Worm (Caenorhabditis elegans) whole organism, early embryonic: ENCODE measurements around the gene unc-39.

Experiments used
- B0310.2 ChIP-seq: sonication (generic microtip); optimal IDR thresholded peaks from 2 replicates; lab custom pipeline; 2016; ENCODE audit warnings: mild to moderate bottlenecking, missing genetic modification characterization, missing compliant biosample characterization
- aly-1 ChIP-seq: sonication (generic microtip); optimal IDR thresholded peaks from 2 replicates; lab custom pipeline; 2016; ENCODE audit warnings: missing genetic modification characterization, missing compliant biosample characterization
- ama-1 ChIP-seq: fragments of 150-350 bp; optimal IDR thresholded peaks from 2 replicates; lab custom pipeline; 2014
- ceh-13 ChIP-seq: fragments of 200-800 bp; sonication (Bioruptor generic); optimal IDR thresholded peaks from 2 replicates; lab custom pipeline; 2018; ENCODE audit warnings: mild to moderate bottlenecking, missing genetic modification characterization, missing compliant biosample characterization
- flt-1 ChIP-seq: fragments of 200-800 bp; sonication (Bioruptor generic); IDR thresholded peaks from 2 replicates; pipeline ENCODE4 v1.3.6; 2022; ENCODE audit warnings: missing genetic modification characterization, missing compliant biosample characterization
- hmbx-1 ChIP-seq: sonication (generic microtip); optimal IDR thresholded peaks from 2 replicates; lab custom pipeline; 2016; ENCODE audit warnings: mild to moderate bottlenecking, missing genetic modification characterization, missing compliant biosample characterization
- hmg-4 ChIP-seq: fragments of 200-800 bp; sonication (Bioruptor generic); optimal IDR thresholded peaks from 2 replicates; lab custom pipeline; 2018; ENCODE audit warnings: mild to moderate bottlenecking, missing genetic modification characterization, missing compliant biosample characterization
- sea-1 ChIP-seq: fragments of 200-800 bp; sonication (Bioruptor generic); conservative IDR thresholded peaks from 2 replicates; pipeline ENCODE4 v1.3.6; 2022; ENCODE audit warnings: missing genetic modification characterization, missing compliant biosample characterization
- tbx-11 ChIP-seq: fragments of 200-800 bp; sonication (Bioruptor generic); IDR thresholded peaks from 2 replicates; pipeline ENCODE4 v1.3.6; 2022; ENCODE audit warnings: missing genetic modification characterization, missing compliant biosample characterization
- tbx-37 ChIP-seq: fragments of 200-800 bp; sonication (Bioruptor generic); conservative IDR thresholded peaks from 2 replicates; pipeline ENCODE4 v1.3.6; 2022; ENCODE audit warnings: missing genetic modification reagents, missing genetic modification characterization, missing compliant biosample characterization
- tra-4 ChIP-seq: sonication (generic microtip); optimal IDR thresholded peaks from 2 replicates; lab custom pipeline; 2017; ENCODE audit warnings: missing genetic modification characterization, missing compliant biosample characterization

DNA sequence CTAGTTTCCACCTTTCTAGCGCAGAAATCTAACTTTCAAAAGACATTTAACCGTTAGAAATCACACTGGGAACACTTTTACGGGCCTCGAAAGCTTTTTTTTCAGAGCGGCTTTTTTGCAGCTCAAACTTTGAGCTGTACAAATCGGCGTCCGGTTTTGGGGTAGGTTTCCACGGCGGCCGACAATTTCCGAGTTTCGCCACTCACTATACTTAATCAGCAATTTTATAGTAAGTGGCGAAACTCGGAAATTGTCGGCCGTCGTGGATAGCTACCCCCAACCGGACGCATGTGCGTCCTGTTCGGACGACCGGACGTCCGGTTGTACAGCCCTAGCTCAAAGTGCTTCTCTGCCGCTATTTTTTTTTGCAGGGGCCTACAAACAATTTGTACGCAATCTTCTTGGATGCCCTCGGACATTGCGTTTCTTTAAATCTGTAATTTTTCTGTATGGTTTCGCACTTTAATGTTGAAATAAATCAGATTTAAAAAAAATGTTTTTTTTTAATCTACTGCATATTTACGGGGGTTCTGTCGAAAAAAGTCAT is 23.3 kb downstream of the unc-39 start:
- TF ChIP-seq hmg-4 (GFP tag; lab: Kevin White, UChicago) (no peak), tbx-37 (GFP tag; lab: Robert Waterston, UW) (no peak), ceh-13 (GFP tag; lab: Kevin White, UChicago) (no peak), hmbx-1 (no peak), sea-1 (no peak), flt-1 (no peak), ama-1 (lab: Kevin White, UChicago) (no peak), B0310.2 (tag; lab: Kevin White, UChicago) (no peak), aly-1 (no peak), tra-4 (tag; lab: Kevin White, UChicago) (no peak), tbx-11 (GFP tag; lab: Robert Waterston, UW) (no peak)
